Fruit fly (Drosophila melanogaster) ovary, adult (tissue): ENCODE results near the gene CG11658.

ENCODE experiments used
- CG17801 ChIP-seq: fragments of 200-800 bp; optimal IDR thresholded peaks from 2 replicates; lab custom pipeline; 2019; ENCODE audit warnings: missing biosample characterization, mild to moderate bottlenecking, missing genetic modification characterization, moderate library complexity; ENCODE audit not compliant: partially characterized antibody

Gene CG11658

dm6 chr3L:11707978-11708632 is at the start of gene CG11658:
CG11658 (minus strand) TSS chr3L:11708553.
- TF ChIP-seq CG17801, result peak; percentile 7

dm6 chr3L:11751005-11751404 is 42.7 kb upstream of the CG11658 start, which contains the start of gene Gr68a:
Gr68a (plus strand) TSS chr3L:11751305.
- TF ChIP-seq CG17801, result no peak

dm6 chr3L:11731841-11732240 is 23.5 kb upstream of the CG11658 start, which contains the start of gene CG32087:
CG32087 (plus strand) TSS chr3L:11732141.
- TF ChIP-seq CG17801, result no peak

dm6 chr3L:11728147-11728546 is 19.8 kb upstream of the CG11658 start, which contains the start of gene sunn:
sunn (plus strand) TSS chr3L:11728348.
- no peak for TF ChIP-seq CG17801

- TF ChIP-seq CG17801, result peak; percentile 18
Measured at dm6 chr3L:11721498-11721946, 13.2 kb upstream of the CG11658 start.

- peak; percentile 51 for TF ChIP-seq CG17801
Measured at dm6 chr3L:11720780-11721179, 12.4 kb upstream of the CG11658 start, which contains the start of gene Bmcp. Bmcp (plus strand) TSS chr3L:11720934.

- TF ChIP-seq CG17801, result no peak
Measured at dm6 chr3L:11717993-11718392, 9.6 kb upstream of the CG11658 start.

dm6 chr3L:11717300-11717699 is 8.9 kb upstream of the CG11658 start:
- TF ChIP-seq CG17801, result no peak

dm6 chr3L:11716899-11717298 is 8.5 kb upstream of the CG11658 start:
- TF ChIP-seq CG17801, result no peak

- no peak for TF ChIP-seq CG17801
Measured at dm6 chr3L:11716347-11716746, 8.0 kb upstream of the CG11658 start.

dm6 chr3L:11715187-11715586 is 6.8 kb upstream of the CG11658 start, which contains the start of gene CG14132:
CG14132 (minus strand) TSS chr3L:11715285.
- TF ChIP-seq CG17801, result no peak

- no peak for TF ChIP-seq CG17801
Measured at dm6 chr3L:11712839-11713238, 4.5 kb upstream of the CG11658 start.

dm6 chr3L:11711789-11712188 is 3.4 kb upstream of the CG11658 start:
- no peak for TF ChIP-seq CG17801

- TF ChIP-seq CG17801, result no peak
Measured at dm6 chr3L:11711059-11711628, 2.8 kb upstream of the CG11658 start, which contains the start of gene crim. crim (minus strand) TSS chr3L:11711386.

dm6 chr3L:11708633-11709116 is 322 bp upstream of the CG11658 start, which contains the start of the genes Ccdc56 and mtTFB1:
Ccdc56 (plus strand) TSS chr3L:11708979.
mtTFB1 (plus strand) TSS chr3L:11708979.
- TF ChIP-seq CG17801, result no peak

dm6 chr3L:11704902-11705546 is 3.3 kb downstream of the CG11658 start:
- TF ChIP-seq CG17801, result no peak

dm6 chr3L:11703579-11703978 is 4.8 kb downstream of the CG11658 start:
- TF ChIP-seq CG17801, result no peak
